Worm (Caenorhabditis elegans) whole organism, L1 larva: ENCODE results near the gene M03F8.5.

ENCODE experiments used
- F16B12.6 ChIP-seq: fragments of 150-350 bp; optimal IDR thresholded peaks from 2 replicates; lab custom pipeline; 2014; ENCODE audit warnings: missing biosample characterization, missing genetic modification characterization
- Y116A8C.19 ChIP-seq: sonication (generic microtip); optimal IDR thresholded peaks from 2 replicates; lab custom pipeline; 2016; ENCODE audit warnings: missing compliant biosample characterization, missing genetic modification characterization, borderline replicate concordance
- aly-2 ChIP-seq: fragments of 150-350 bp; optimal IDR thresholded peaks from 2 replicates; lab custom pipeline; 2014; ENCODE audit warnings: missing biosample characterization, missing genetic modification characterization
- ama-1 ChIP-seq: fragments of 150-350 bp; optimal IDR thresholded peaks from 2 replicates; lab custom pipeline; 2014
- blmp-1 ChIP-seq: fragments of 150-350 bp; optimal IDR thresholded peaks from 2 replicates; lab custom pipeline; 2014; ENCODE audit warnings: missing biosample characterization, missing genetic modification characterization
- ceh-8 ChIP-seq: fragments of 200-800 bp; sonication (Bioruptor generic); optimal IDR thresholded peaks from 2 replicates; lab custom pipeline; 2018; ENCODE audit warnings: mild to moderate bottlenecking, missing genetic modification characterization, moderate library complexity, missing compliant biosample characterization
- ceh-88 ChIP-seq: fragments of 200-800 bp; sonication (Bioruptor generic); IDR thresholded peaks from 2 replicates; pipeline ENCODE4 v1.3.6; 2022; ENCODE audit warnings: missing genetic modification characterization, missing compliant biosample characterization
- efl-1 ChIP-seq, 4 experiments: fragments of 150-350 bp; optimal IDR thresholded peaks in 3 of 4; peaks in 1 of 4; 1 replicate in 1 of 4; 2 replicates in 3 of 4; lab custom pipeline; 2014; ENCODE audit warnings: missing biosample characterization in 2 of 4, missing genetic modification characterization in 2 of 4, missing genetic modification reagents in 2 of 4
- efl-3 ChIP-seq: fragments of 200-800 bp; sonication (Bioruptor generic); optimal IDR thresholded peaks from 2 replicates; lab custom pipeline; 2018; ENCODE audit warnings: mild to moderate bottlenecking, missing genetic modification characterization, missing compliant biosample characterization
- egl-13 ChIP-seq: sonication (generic microtip); optimal IDR thresholded peaks from 2 replicates; lab custom pipeline; 2016; ENCODE audit warnings: missing genotype, missing genetic modification reagents, missing genetic modification characterization, missing compliant biosample characterization
- egl-27 ChIP-seq, 2 experiments: fragments of 150-350 bp in 1 of 2; sonication (generic microtip); optimal IDR thresholded peaks; 3 replicates each; lab custom pipeline; 2017 to 2018; ENCODE audit warnings: missing biosample characterization in 2 of 2, missing genetic modification characterization in 2 of 2, missing genetic modification reagents in 2 of 2
- fkh-10 ChIP-seq: sonication (generic microtip); optimal IDR thresholded peaks from 2 replicates; lab custom pipeline; 2017; ENCODE audit warnings: missing biosample characterization, missing genetic modification reagents, missing genetic modification characterization
- fkh-4 ChIP-seq: sonication (generic microtip); optimal IDR thresholded peaks from 2 replicates; lab custom pipeline; 2016; ENCODE audit warnings: missing compliant biosample characterization, missing genetic modification characterization, borderline replicate concordance
- grh-1 ChIP-seq: fragments of 200-800 bp; sonication (Bioruptor generic); IDR thresholded peaks from 2 replicates; pipeline ENCODE4 v1.3.6; 2022; ENCODE audit warnings: missing genetic modification reagents, missing genetic modification characterization, missing compliant biosample characterization
- hlh-4 ChIP-seq: sonication (generic microtip); optimal IDR thresholded peaks from 2 replicates; lab custom pipeline; 2016; ENCODE audit warnings: mild to moderate bottlenecking, missing genetic modification characterization, missing compliant biosample characterization
- irx-1 ChIP-seq: sonication (generic microtip); optimal IDR thresholded peaks from 2 replicates; lab custom pipeline; 2016; ENCODE audit warnings: missing genetic modification characterization, missing compliant biosample characterization
- jun-1 ChIP-seq: fragments of 150-350 bp; optimal IDR thresholded peaks from 2 replicates; lab custom pipeline; 2014; ENCODE audit warnings: missing biosample characterization, missing genetic modification reagents, missing genetic modification characterization
- lin-14 ChIP-seq: fragments of 200-800 bp; sonication (Bioruptor generic); optimal IDR thresholded peaks from 2 replicates; lab custom pipeline; 2018; ENCODE audit warnings: mild to moderate bottlenecking, missing genetic modification characterization, moderate library complexity, missing compliant biosample characterization
- mef-2 ChIP-seq: fragments of 150-350 bp; optimal IDR thresholded peaks from 2 replicates; lab custom pipeline; 2014; ENCODE audit warnings: missing biosample characterization, missing genetic modification characterization
- nhr-20 ChIP-seq: sonication (generic microtip); optimal IDR thresholded peaks from 2 replicates; lab custom pipeline; 2016; ENCODE audit warnings: mild to moderate bottlenecking, missing genetic modification characterization, missing compliant biosample characterization
- nhr-237 ChIP-seq: fragments of 150-350 bp; optimal IDR thresholded peaks from 2 replicates; lab custom pipeline; 2014; ENCODE audit warnings: missing biosample characterization, missing genetic modification characterization
- nhr-47 ChIP-seq: sonication (generic microtip); optimal IDR thresholded peaks from 2 replicates; lab custom pipeline; 2016; ENCODE audit warnings: mild to moderate bottlenecking, missing genetic modification characterization, moderate library complexity, missing compliant biosample characterization
- nhr-71 ChIP-seq: sonication (generic microtip); optimal IDR thresholded peaks from 2 replicates; lab custom pipeline; 2016; ENCODE audit warnings: mild to moderate bottlenecking, missing genetic modification characterization, moderate library complexity, missing compliant biosample characterization
- pag-3 ChIP-seq: sonication (generic microtip); optimal IDR thresholded peaks from 2 replicates; lab custom pipeline; 2017; ENCODE audit warnings: missing genetic modification characterization, mild to moderate bottlenecking, missing compliant biosample characterization, antibody characterized with exemption, borderline replicate concordance; ENCODE audit not compliant: insufficient read depth
- pqm-1 ChIP-seq: sonication (generic microtip); optimal IDR thresholded peaks from 3 replicates; lab custom pipeline; 2017; ENCODE audit warnings: missing biosample characterization, missing genetic modification characterization
- snpc-4 ChIP-seq: fragments of 150-350 bp; optimal IDR thresholded peaks from 2 replicates; lab custom pipeline; 2014; ENCODE audit warnings: missing biosample characterization, missing genetic modification characterization
- snu-23 ChIP-seq: sonication (generic microtip); optimal IDR thresholded peaks from 2 replicates; lab custom pipeline; 2016; ENCODE audit warnings: missing genetic modification characterization, missing compliant biosample characterization
- sptf-1 ChIP-seq: fragments of 150-350 bp; optimal IDR thresholded peaks from 2 replicates; lab custom pipeline; 2014; ENCODE audit warnings: missing biosample characterization, missing genetic modification characterization
- tbx-2 ChIP-seq: sonication (generic microtip); optimal IDR thresholded peaks from 2 replicates; lab custom pipeline; 2016; ENCODE audit warnings: missing genetic modification characterization, missing compliant biosample characterization
- unc-98 ChIP-seq: fragments of 200-800 bp; sonication (Bioruptor generic); IDR thresholded peaks from 2 replicates; pipeline ENCODE4 v1.3.6; 2022; ENCODE audit warnings: missing genetic modification characterization, missing compliant biosample characterization
- xbp-1 ChIP-seq: sonication (generic microtip); optimal IDR thresholded peaks from 2 replicates; lab custom pipeline; 2016; ENCODE audit warnings: missing genetic modification characterization, missing compliant biosample characterization
- ztf-4 ChIP-seq: fragments of 150-350 bp; optimal IDR thresholded peaks from 2 replicates; lab custom pipeline; 2014; ENCODE audit warnings: missing biosample characterization, missing genetic modification characterization

M03F8.5 gene

DNA sequence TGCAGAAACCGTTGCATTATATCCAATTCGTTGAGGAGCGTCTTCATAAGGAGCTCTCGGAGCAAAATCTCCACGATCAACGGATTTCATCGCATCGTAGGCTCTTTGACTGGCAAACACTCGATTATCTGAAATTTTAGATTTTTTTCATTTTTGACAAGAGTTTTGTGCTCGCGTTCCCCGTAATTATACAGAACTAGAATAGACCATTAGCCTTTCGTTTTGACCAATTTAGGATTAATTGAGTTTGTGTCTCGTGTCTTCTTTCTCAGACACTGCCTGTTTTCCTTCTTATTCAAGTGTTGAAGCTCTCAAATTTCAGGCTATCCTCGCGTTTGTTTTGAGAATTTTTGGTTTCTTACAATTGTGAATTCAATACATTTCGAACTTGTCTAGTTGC is 26.5 kb upstream of the M03F8.5 start:
- TF ChIP-seq fkh-4 (no peak), nhr-237 (tag; lab: Kevin White, UChicago) (no peak), xbp-1 (no peak), snu-23 (GFP tag; lab: Kevin White, UChicago) (no peak), egl-13 (tag; lab: Kevin White, UChicago) (no peak), ceh-8 (GFP tag; lab: Kevin White, UChicago) (no peak), F16B12.6 (tag; lab: Kevin White, UChicago) (no peak), egl-27 (tag; optimal IDR thresholded peaks at IDR 0.05; lab: Kevin White, UChicago) (no peak), ztf-4 (tag; lab: Kevin White, UChicago) (no peak), Y116A8C.19 (tag; lab: Kevin White, UChicago) (no peak), ceh-88 (GFP tag; lab: Robert Waterston, UW) (no peak), aly-2 (tag; lab: Kevin White, UChicago) (no peak), hlh-4 (tag; lab: Kevin White, UChicago) (no peak), fkh-10 (GFP tag; lab: Kevin White, UChicago) (no peak), pqm-1 (no peak)

DNA sequence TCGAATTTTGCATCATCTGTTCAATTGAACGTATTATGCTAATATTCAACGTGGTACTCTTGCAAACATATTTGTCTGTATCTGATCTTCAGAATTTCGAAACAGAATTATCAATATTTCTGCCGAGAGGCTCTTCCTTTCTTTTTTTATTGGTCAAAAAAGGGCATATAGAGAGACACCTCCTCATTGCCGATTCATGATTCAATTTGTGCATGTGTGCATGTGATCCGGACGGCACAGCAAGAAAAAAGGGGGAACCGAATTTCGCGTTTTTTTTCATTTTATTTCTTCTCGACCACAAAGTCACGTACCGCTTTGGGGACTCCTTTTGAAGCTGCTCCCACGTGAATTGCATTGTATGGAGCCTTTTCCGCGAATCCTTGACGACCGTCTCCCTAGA is 24.9 kb upstream of the M03F8.5 start, which contains the start of gene mcp-1:
Gene mcp-1, plus strand, starts transcription at position 292 of the 400 bp plus-strand sequence.
- TF ChIP-seq lin-14 (GFP tag; lab: Kevin White, UChicago) (peak; percentile 81), fkh-10 (GFP tag; lab: Kevin White, UChicago) (peak; percentile 73), efl-3 (GFP tag; lab: Kevin White, UChicago) (no peak), nhr-71 (tag; lab: Kevin White, UChicago) (peak; percentile 0), nhr-20 (no peak), nhr-47 (tag; lab: Kevin White, UChicago) (peak; percentile 21), unc-98 (no peak)

ce11 chrV:5955627-5956026 is 19.0 kb upstream of the M03F8.5 start:
- TF ChIP-seq blmp-1 (tag; lab: Kevin White, UChicago) (peak; percentile 8), efl-1 (optimal IDR thresholded peaks at IDR 0.05; lab: Kevin White, UChicago) (no peak), efl-1 (GFP tag; optimal IDR thresholded peaks at IDR 0.05 in 1 of 2; lab: Kevin White, UChicago) (peak in 1 of 2 experiments; percentile 39), irx-1 (tag; lab: Kevin White, UChicago) (no peak), lin-14 (GFP tag; lab: Kevin White, UChicago) (peak; percentile 47), sptf-1 (tag; lab: Kevin White, UChicago) (no peak)
- TF ChIP-seq, all 84 proteins: peak for 3

ce11 chrV:5954747-5955146 is 18.2 kb upstream of the M03F8.5 start, which contains the start of gene M03F8.6:
M03F8.6 (minus strand) TSS chrV:5954847.
- no peak for TF ChIP-seq hlh-4 (tag; lab: Kevin White, UChicago)
- no peak for TF ChIP-seq tbx-2 (tag; lab: Kevin White, UChicago)
- TF ChIP-seq pag-3: no peak
- TF ChIP-seq nhr-47 (tag; lab: Kevin White, UChicago): no peak
- TF ChIP-seq blmp-1 (tag; lab: Kevin White, UChicago): no peak
- no peak for TF ChIP-seq mef-2 (tag; lab: Kevin White, UChicago)

ce11 chrV:5953086-5953485 is 16.5 kb upstream of the M03F8.5 start:
- TF ChIP-seq ama-1 (lab: Kevin White, UChicago): no peak
- TF ChIP-seq nhr-47 (tag; lab: Kevin White, UChicago): no peak
- no peak for TF ChIP-seq nhr-20
- no peak for TF ChIP-seq grh-1 (GFP tag; lab: Robert Waterston, UW)
- no peak for TF ChIP-seq ceh-88 (GFP tag; lab: Robert Waterston, UW)
- no peak for TF ChIP-seq snpc-4 (tag; lab: Kevin White, UChicago)
- TF ChIP-seq xbp-1: no peak
- no peak for TF ChIP-seq jun-1 (tag; lab: Kevin White, UChicago)
- TF ChIP-seq aly-2 (tag; lab: Kevin White, UChicago): no peak
- TF ChIP-seq egl-13 (tag; lab: Kevin White, UChicago): no peak
- TF ChIP-seq, all 84 proteins: peak for 0
